Fruit fly (Drosophila melanogaster): ENCODE measurements around the gene tal-3A.
A peak's percentile ranks its signal among the peaks of the same experiment; 100 is the strongest.

Gene tal-3A

DNA sequence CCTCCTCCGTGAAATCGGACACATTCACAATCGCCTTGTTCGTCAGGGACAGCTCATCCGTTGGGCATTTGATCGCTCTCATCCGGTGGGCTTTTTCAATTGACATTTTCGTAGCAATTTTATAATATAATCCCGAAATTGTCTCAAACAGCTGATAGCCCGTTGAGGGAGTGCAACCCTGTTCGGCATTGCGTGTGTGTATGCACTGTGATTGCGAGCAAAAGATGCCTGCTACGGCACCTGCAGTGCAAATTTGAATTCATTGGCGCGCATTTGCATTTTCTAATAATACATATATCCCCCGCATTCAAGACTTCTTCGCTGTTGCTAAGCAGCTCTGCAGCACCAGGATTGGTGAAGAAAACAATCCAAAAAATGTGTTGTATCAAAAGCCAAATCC, 24.9 kb downstream of the tal-3A start, which contains the start of gene Nsf2 (continued):
- no peak for TF ChIP-seq pfk (GFP tag; optimal IDR thresholded peaks at IDR 0.05)
- peak; percentile 23 for TF ChIP-seq gcm (GFP tag; optimal IDR thresholded peaks at IDR 0.05)
- TF ChIP-seq Dp (GFP tag; optimal IDR thresholded peaks at IDR 0.05): peak; percentile 99
- peak; percentile 38 for TF ChIP-seq Sin3A (optimal IDR thresholded peaks at IDR 0.05)
- peak; percentile 82 for TF ChIP-seq HLHmδ (GFP tag; optimal IDR thresholded peaks at IDR 0.05)
- TF ChIP-seq Opbp (GFP tag; IDR thresholded peaks at IDR 0.05; ENCODE audit: partially characterized antibody): peak; percentile 66; the same call in 2 of the 3 replicates
- TF ChIP-seq zfh2 (GFP tag; optimal IDR thresholded peaks at IDR 0.05): peak; percentile 9
- peak; percentile 69; the same call in 2 of the 3 replicates for TF ChIP-seq sr (GFP tag; IDR thresholded peaks at IDR 0.05)
- peak; percentile 80 for TF ChIP-seq CG3281 (GFP tag; optimal IDR thresholded peaks at IDR 0.05)
- peak; percentile 99 for TF ChIP-seq CG18011 (GFP tag; optimal IDR thresholded peaks at IDR 0.05)
- TF ChIP-seq NfI (GFP tag; optimal IDR thresholded peaks at IDR 0.05): peak; percentile 3
- TF ChIP-seq vvl (GFP tag; IDR thresholded peaks at IDR 0.05): peak; percentile 71
- TF ChIP-seq Dbx (GFP tag; IDR thresholded peaks at IDR 0.05): 0 out of 3 replicates have a peak, but pooled peaks have one; percentile 25
- no peak for TF ChIP-seq CG10654 (GFP tag; optimal IDR thresholded peaks at IDR 0.05)
- TF ChIP-seq lmd (GFP tag; IDR thresholded peaks at IDR 0.05): peak; percentile 6; the same call in 1 of the 2 replicates
- peak; percentile 4 for TF ChIP-seq CG9437 (GFP tag; optimal IDR thresholded peaks at IDR 0.05)
- TF ChIP-seq CG13287 (GFP tag; IDR thresholded peaks at IDR 0.05; ENCODE audit: partially characterized antibody): peak; percentile 51; the same call in 1 of the 2 replicates
- TF ChIP-seq slbo (GFP tag; IDR thresholded peaks at IDR 0.05): peak; percentile 50
- no peak for TF ChIP-seq lola (GFP tag; optimal IDR thresholded peaks at IDR 0.05)
- TF ChIP-seq CG16815 (GFP tag; optimal IDR thresholded peaks at IDR 0.05): no peak
- TF ChIP-seq dm (GFP tag; optimal IDR thresholded peaks at IDR 0.05): peak; percentile 7
- TF ChIP-seq CG2116 (GFP tag; optimal IDR thresholded peaks at IDR 0.05): peak; percentile 99
- peak; percentile 43 for TF ChIP-seq CG10267 (tag; optimal IDR thresholded peaks at IDR 0.05)
- TF ChIP-seq Rfx (GFP tag; IDR thresholded peaks at IDR 0.05): peak; percentile 42; the same call in 1 of the 2 replicates
- no peak for TF ChIP-seq CG15696 (tag; optimal IDR thresholded peaks at IDR 0.05)
- TF ChIP-seq YL-1 (GFP tag; optimal IDR thresholded peaks at IDR 0.05): peak; percentile 84
- TF ChIP-seq CG1603 (tag; optimal IDR thresholded peaks at IDR 0.05): peak; percentile 88
- TF ChIP-seq CG7987 (GFP tag; optimal IDR thresholded peaks at IDR 0.05): peak; percentile 62
- TF ChIP-seq Blimp-1 (GFP tag; optimal IDR thresholded peaks at IDR 0.05): peak; percentile 90
- TF ChIP-seq br (optimal IDR thresholded peaks at IDR 0.05): no peak
- peak; percentile 8 for TF ChIP-seq CG12391 (tag; optimal IDR thresholded peaks at IDR 0.05)
- peak; percentile 60 for TF ChIP-seq Sry-β (GFP tag; optimal IDR thresholded peaks at IDR 0.05)
- TF ChIP-seq CG17186 (GFP tag; optimal IDR thresholded peaks at IDR 0.05): peak; percentile 95
- 0 out of 3 replicates have a peak, but pooled peaks have one; percentile 28 for TF ChIP-seq dysf (GFP tag; IDR thresholded peaks at IDR 0.05)
- 0 out of 3 replicates have a peak, but pooled peaks have one; percentile 52 for TF ChIP-seq CG2199 (GFP tag; IDR thresholded peaks at IDR 0.05)
- no peak for TF ChIP-seq CG6254 (GFP tag; optimal IDR thresholded peaks at IDR 0.05)
- peak in 1 of 3 experiments; percentile 30 for TF ChIP-seq Stat92E (GFP tag; optimal IDR thresholded peaks at IDR 0.05)
- peak; percentile 15 for TF ChIP-seq pho (GFP tag; optimal IDR thresholded peaks at IDR 0.05)
- peak; percentile 57 for TF ChIP-seq CG9797 (GFP tag; optimal IDR thresholded peaks at IDR 0.05)
- TF ChIP-seq CG34224 (GFP tag; IDR thresholded peaks at IDR 0.05; ENCODE audit: partially characterized antibody): peak; percentile 54; the same call in 2 of the 3 replicates
- TF ChIP-seq grau (tag; optimal IDR thresholded peaks at IDR 0.05): peak; percentile 44
- no peak for TF ChIP-seq Adf1 (GFP tag; IDR thresholded peaks at IDR 0.05)
- TF ChIP-seq Doc3 (GFP tag; IDR thresholded peaks at IDR 0.05; ENCODE audit: partially characterized antibody): 0 out of 3 replicates have a peak, but pooled peaks have one; percentile 26
- peak; percentile 28; the same call in 1 of the 2 replicates for TF ChIP-seq Scr (GFP tag; IDR thresholded peaks at IDR 0.05; ENCODE audit: partially characterized antibody)
- TF ChIP-seq pum (GFP tag; optimal IDR thresholded peaks at IDR 0.05): no peak
- peak; percentile 20 for TF ChIP-seq NC2β (GFP tag; optimal IDR thresholded peaks at IDR 0.05)
- peak; percentile 98 for TF ChIP-seq chinmo (GFP tag; IDR thresholded peaks at IDR 0.05; ENCODE audit: partially characterized antibody)
- peak; percentile 72 for TF ChIP-seq HmgZ (tag; optimal IDR thresholded peaks at IDR 0.05)
- peak; percentile 96 for TF ChIP-seq MBD-R2 (GFP tag; IDR thresholded peaks at IDR 0.05)

Measured in whole organism, embryonic.